Fruit fly (Drosophila melanogaster) whole organism, embryonic: ENCODE measurements around the gene mAChR-C.

Experiments
- Bgb ChIP-seq: fragments of 200-800 bp; sonication (Bioruptor generic); IDR thresholded peaks from 2 replicates; pipeline ENCODE4 v1.3.6; 2022; ENCODE audit warnings: missing biosample characterization, missing genetic modification characterization; ENCODE audit not compliant: partially characterized antibody
- CG12299 ChIP-seq: fragments of 200-800 bp; sonication (Bioruptor generic); optimal IDR thresholded peaks from 2 replicates; lab custom pipeline; 2018; ENCODE audit warnings: missing biosample characterization, mild to moderate bottlenecking, missing genetic modification characterization
- CG13123 ChIP-seq: fragments of 200-800 bp; sonication (Bioruptor generic); optimal IDR thresholded peaks from 2 replicates; lab custom pipeline; 2016; ENCODE audit warnings: missing biosample characterization, missing genetic modification characterization
- CG14965 ChIP-seq: fragments of 200-800 bp; sonication (Bioruptor generic); optimal IDR thresholded peaks from 2 replicates; lab custom pipeline; 2016; ENCODE audit warnings: missing biosample characterization, missing genetic modification characterization, borderline replicate concordance
- CG1647 ChIP-seq: fragments of 200-800 bp; sonication (Bioruptor generic); optimal IDR thresholded peaks from 3 replicates; lab custom pipeline; 2016; ENCODE audit warnings: missing biosample characterization, missing genetic modification characterization
- CG17385 ChIP-seq: fragments of 200-800 bp; sonication (Bioruptor generic); optimal IDR thresholded peaks from 3 replicates; lab custom pipeline; 2018; ENCODE audit warnings: missing biosample characterization, mild to moderate bottlenecking, missing genetic modification characterization
- CG1792 ChIP-seq: fragments of 200-800 bp; sonication (Bioruptor generic); optimal IDR thresholded peaks from 2 replicates; lab custom pipeline; 2016; ENCODE audit warnings: missing biosample characterization, missing genetic modification characterization
- CG2712 ChIP-seq: fragments of 200-800 bp; optimal IDR thresholded peaks from 3 replicates; lab custom pipeline; 2019; ENCODE audit warnings: missing biosample characterization, mild to moderate bottlenecking, missing genetic modification characterization, moderate library complexity
- CG31224 ChIP-seq: fragments of 200-800 bp; sonication (Bioruptor generic); IDR thresholded peaks from 2 replicates; pipeline ENCODE4 v1.3.6; 2022; ENCODE audit warnings: missing biosample characterization, missing genetic modification characterization
- CG32767 ChIP-seq: fragments of 200-800 bp; sonication (Bioruptor generic); IDR thresholded peaks from 2 replicates; pipeline ENCODE4 v1.3.6; 2022; ENCODE audit warnings: missing biosample characterization, missing genetic modification characterization
- CG3281 ChIP-seq: fragments of 200-800 bp; sonication (Bioruptor generic); optimal IDR thresholded peaks from 3 replicates; lab custom pipeline; 2017; ENCODE audit warnings: missing biosample characterization, mild to moderate bottlenecking, missing genetic modification characterization
- CG33557 ChIP-seq: fragments of 200-800 bp; sonication (Bioruptor generic); optimal IDR thresholded peaks from 2 replicates; lab custom pipeline; 2019; ENCODE audit warnings: missing biosample characterization, mild to moderate bottlenecking, missing genetic modification characterization, moderate library complexity
- CG4282 ChIP-seq: fragments of 200-800 bp; sonication (Bioruptor generic); optimal IDR thresholded peaks from 2 replicates; lab custom pipeline; 2016; ENCODE audit warnings: missing biosample characterization, missing genetic modification characterization
- CG4820 ChIP-seq: fragments of 200-800 bp; sonication (Bioruptor generic); optimal IDR thresholded peaks from 3 replicates; lab custom pipeline; 2016; ENCODE audit warnings: missing biosample characterization, missing genetic modification characterization
- CG6791 ChIP-seq: fragments of 200-800 bp; sonication (Bioruptor generic); IDR thresholded peaks from 3 replicates; pipeline ENCODE4 v1.3.6; 2022; ENCODE audit warnings: missing biosample characterization, missing genetic modification characterization; ENCODE audit not compliant: partially characterized antibody
- CG7928 ChIP-seq: fragments of 200-800 bp; sonication (Bioruptor generic); optimal IDR thresholded peaks from 2 replicates; lab custom pipeline; 2017; ENCODE audit warnings: missing biosample characterization, mild to moderate bottlenecking, missing genetic modification characterization
- CG7987 ChIP-seq: fragments of 200-800 bp; sonication (Bioruptor generic); optimal IDR thresholded peaks from 2 replicates; lab custom pipeline; 2018; ENCODE audit warnings: missing biosample characterization, mild to moderate bottlenecking, missing genetic modification characterization, moderate library complexity
- D ChIP-seq, 2 experiments: fragments of 200-800 bp in 1 of 2; fragments of >200 bp in 1 of 2; sonication (Bioruptor generic) in 1 of 2; optimal IDR thresholded peaks; 2 replicates in 1 of 2; 3 replicates in 1 of 2; lab custom pipeline; 2017; ENCODE audit warnings: mild to moderate bottlenecking in 1 of 2, missing biosample characterization in 1 of 2, missing genetic modification characterization in 1 of 2, missing genetic modification reagents in 1 of 2
- Fer1 ChIP-seq: fragments of 200-800 bp; sonication (Bioruptor generic); optimal IDR thresholded peaks from 2 replicates; lab custom pipeline; 2017; ENCODE audit warnings: missing biosample characterization, mild to moderate bottlenecking, missing genetic modification characterization
- Gug ChIP-seq: fragments of 200-800 bp; sonication (Bioruptor generic); IDR thresholded peaks from 4 replicates; pipeline ENCODE4 v1.3.6; 2022; ENCODE audit warnings: missing biosample characterization, missing genetic modification characterization
- HmgZ ChIP-seq: fragments of 200-800 bp; sonication (Bioruptor generic); optimal IDR thresholded peaks from 2 replicates; lab custom pipeline; 2018; ENCODE audit warnings: missing biosample characterization, mild to moderate bottlenecking, missing genetic modification characterization
- Max ChIP-seq: fragments of 200-800 bp; sonication (Bioruptor generic); optimal IDR thresholded peaks from 2 replicates; lab custom pipeline; 2016; ENCODE audit warnings: missing biosample characterization, mild to moderate bottlenecking, missing genetic modification characterization
- Oli ChIP-seq: fragments of 200-800 bp; sonication (Bioruptor generic); optimal IDR thresholded peaks from 2 replicates; lab custom pipeline; 2018; ENCODE audit warnings: missing biosample characterization, mild to moderate bottlenecking, missing genetic modification characterization, moderate library complexity
- Pdp1 ChIP-seq, 2 experiments: fragments of 200-800 bp; sonication (Bioruptor generic); optimal IDR thresholded peaks; 3 replicates each; lab custom pipeline; 2016; ENCODE audit warnings: missing biosample characterization in 2 of 2, missing genetic modification characterization in 2 of 2, mild to moderate bottlenecking in 1 of 2, moderate library complexity in 1 of 2
- Rx ChIP-seq: fragments of 200-800 bp; sonication (Bioruptor generic); IDR thresholded peaks from 2 replicates; pipeline ENCODE4 v1.3.6; 2022; ENCODE audit warnings: missing biosample characterization, missing genetic modification characterization
- Side ChIP-seq: fragments of 200-800 bp; sonication (Bioruptor generic); optimal IDR thresholded peaks from 2 replicates; lab custom pipeline; 2016; ENCODE audit warnings: missing biosample characterization, missing genetic modification characterization
- Spps ChIP-seq: fragments of 200-800 bp; sonication (Bioruptor generic); optimal IDR thresholded peaks from 2 replicates; lab custom pipeline; 2018; ENCODE audit warnings: missing biosample characterization, mild to moderate bottlenecking, missing genetic modification characterization
- Vsx1 ChIP-seq: fragments of 200-800 bp; sonication (Bioruptor generic); optimal IDR thresholded peaks from 2 replicates; lab custom pipeline; 2017; ENCODE audit warnings: missing biosample characterization, mild to moderate bottlenecking, missing genetic modification characterization, missing genetic modification reagents
- YL-1 ChIP-seq: fragments of 200-800 bp; sonication (Bioruptor generic); optimal IDR thresholded peaks from 3 replicates; lab custom pipeline; 2017; ENCODE audit warnings: missing biosample characterization, mild to moderate bottlenecking, missing genetic modification characterization
- aop ChIP-seq: fragments of 200-800 bp; sonication (Bioruptor generic); IDR thresholded peaks from 2 replicates; pipeline ENCODE4 v1.3.6; 2022; ENCODE audit warnings: missing biosample characterization, missing genetic modification characterization
- ase ChIP-seq: fragments of 200-800 bp; sonication (Bioruptor generic); IDR thresholded peaks from 3 replicates; pipeline ENCODE4 v1.3.6; 2022; ENCODE audit warnings: missing biosample characterization, missing genetic modification characterization
- cg ChIP-seq: fragments of 200-800 bp; sonication (Bioruptor generic); optimal IDR thresholded peaks from 3 replicates; lab custom pipeline; 2019; ENCODE audit warnings: missing biosample characterization, mild to moderate bottlenecking, missing genetic modification characterization, moderate library complexity
- ci ChIP-seq: fragments of 200-800 bp; sonication (Bioruptor generic); IDR thresholded peaks from 3 replicates; pipeline ENCODE4 v1.3.6; 2022; ENCODE audit warnings: missing biosample characterization, missing genetic modification characterization
- crol ChIP-seq: fragments of 200-800 bp; sonication (Bioruptor generic); IDR thresholded peaks from 2 replicates; pipeline ENCODE4 v1.3.6; 2022; ENCODE audit warnings: missing biosample characterization, missing genetic modification characterization
- dysf ChIP-seq: fragments of 200-800 bp; sonication (Bioruptor generic); IDR thresholded peaks from 3 replicates; pipeline ENCODE4 v1.3.6; 2022; ENCODE audit warnings: missing biosample characterization, missing genetic modification characterization
- eve ChIP-seq, 2 experiments: fragments of >200 bp; optimal IDR thresholded peaks; 2 replicates each; lab custom pipeline; 2017; ENCODE audit warnings: missing biosample characterization in 2 of 2, missing genetic modification characterization in 2 of 2
- gcm ChIP-seq: fragments of 200-800 bp; sonication (Bioruptor generic); optimal IDR thresholded peaks from 2 replicates; lab custom pipeline; 2019; ENCODE audit warnings: missing biosample characterization, mild to moderate bottlenecking, missing genetic modification characterization, moderate library complexity
- gsb ChIP-seq: fragments of 200-800 bp; sonication (Bioruptor generic); IDR thresholded peaks from 2 replicates; pipeline ENCODE4 v1.3.6; 2022; ENCODE audit warnings: missing biosample characterization, missing genetic modification characterization
- her ChIP-seq: fragments of 200-800 bp; sonication (Bioruptor generic); optimal IDR thresholded peaks from 2 replicates; lab custom pipeline; 2016; ENCODE audit warnings: missing biosample characterization, missing genetic modification characterization
- jing ChIP-seq: fragments of 200-800 bp; sonication (Bioruptor generic); optimal IDR thresholded peaks from 2 replicates; lab custom pipeline; 2018; ENCODE audit warnings: missing biosample characterization, mild to moderate bottlenecking, missing genetic modification characterization
- nerfin-1 ChIP-seq: fragments of 200-800 bp; sonication (Bioruptor generic); optimal IDR thresholded peaks from 3 replicates; lab custom pipeline; 2019; ENCODE audit warnings: missing biosample characterization, mild to moderate bottlenecking, missing genetic modification characterization, moderate library complexity
- nom ChIP-seq: fragments of 200-800 bp; sonication (Bioruptor generic); optimal IDR thresholded peaks from 2 replicates; lab custom pipeline; 2017; ENCODE audit warnings: missing biosample characterization, missing genetic modification characterization, mild to moderate bottlenecking, moderate library complexity, missing genetic modification reagents
- peb ChIP-seq: fragments of 200-800 bp; sonication (Bioruptor generic); IDR thresholded peaks from 2 replicates; pipeline ENCODE4 v1.3.6; 2022; ENCODE audit warnings: missing biosample characterization, missing genetic modification characterization
- repo ChIP-seq: fragments of 200-800 bp; sonication (Bioruptor generic); optimal IDR thresholded peaks from 2 replicates; lab custom pipeline; 2016; ENCODE audit warnings: missing biosample characterization, missing genetic modification characterization
- sd ChIP-seq: fragments of 200-800 bp; sonication (Bioruptor generic); optimal IDR thresholded peaks from 3 replicates; lab custom pipeline; 2018; ENCODE audit warnings: missing biosample characterization, mild to moderate bottlenecking, missing genetic modification characterization, moderate library complexity
- sr ChIP-seq: fragments of 200-800 bp; sonication (Bioruptor generic); IDR thresholded peaks from 3 replicates; pipeline ENCODE4 v1.3.6; 2022; ENCODE audit warnings: missing biosample characterization, missing genetic modification characterization
- stwl ChIP-seq: fragments of 200-800 bp; sonication (Bioruptor generic); optimal IDR thresholded peaks from 3 replicates; lab custom pipeline; 2018; ENCODE audit warnings: missing biosample characterization, mild to moderate bottlenecking, missing genetic modification characterization, moderate library complexity
- tgo ChIP-seq: fragments of 200-800 bp; sonication (Bioruptor generic); IDR thresholded peaks from 3 replicates; pipeline ENCODE4 v1.3.6; 2022; ENCODE audit warnings: missing biosample characterization, missing genetic modification characterization
- zfh1 ChIP-seq: fragments of 200-800 bp; sonication (Bioruptor generic); IDR thresholded peaks from 3 replicates; pipeline ENCODE4 v1.3.6; 2022; ENCODE audit warnings: missing biosample characterization, missing genetic modification characterization

Gene mAChR-C

DNA sequence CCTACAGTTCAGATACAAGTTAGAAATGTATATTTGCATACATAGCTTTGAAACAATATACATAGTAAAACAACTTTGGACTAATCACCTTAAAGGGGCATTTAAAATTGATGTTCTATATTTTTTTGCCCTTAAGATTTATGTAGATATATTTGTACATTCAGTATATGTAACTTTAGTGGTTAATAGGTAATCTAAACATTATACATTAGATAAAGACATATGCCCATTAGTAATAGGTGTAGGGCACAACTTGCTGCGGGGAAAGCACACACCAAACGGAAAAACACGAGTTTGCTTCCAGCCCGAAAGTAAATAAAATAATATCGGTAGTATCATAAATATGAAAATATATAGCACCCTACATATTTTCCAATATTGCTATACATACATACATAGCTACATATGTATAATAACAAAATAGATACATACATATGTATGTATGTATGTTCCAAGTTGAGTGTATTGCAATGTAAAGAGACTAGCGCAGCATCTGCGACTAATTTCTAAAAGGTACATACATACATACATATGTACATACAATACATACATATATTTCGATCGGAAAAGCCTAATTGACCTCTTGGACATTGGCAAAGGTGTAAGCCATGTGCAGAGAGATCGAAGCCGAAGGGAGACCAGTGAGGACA lies 30.9 kb upstream of the mAChR-C start, which contains the start of gene CG43736 (continued):
- TF ChIP-seq CG14965 (GFP tag; lab: Kevin White, UChicago) (peak; percentile 32), her (peak; percentile 86), Side (GFP tag; lab: Kevin White, UChicago) (peak; percentile 91), sd (tag; lab: Kevin White, UChicago) (peak; percentile 60), CG2712 (tag; lab: Kevin White, UChicago) (peak; percentile 98), stwl (tag; lab: Kevin White, UChicago) (peak; percentile 26), CG4820 (GFP tag; lab: Kevin White, UChicago) (peak; percentile 94), CG6791 (GFP tag; lab: Robert Waterston, UW) (no peak), CG1647 (GFP tag; lab: Kevin White, UChicago) (peak; percentile 85), CG1792 (GFP tag; lab: Kevin White, UChicago) (peak; percentile 86), Oli (tag; lab: Kevin White, UChicago) (peak; percentile 97), sr (GFP tag; lab: Robert Waterston, UW) (peak; percentile 46; the same call in 1 of the 3 replicates), YL-1 (GFP tag; lab: Kevin White, UChicago) (peak; percentile 86), dysf (GFP tag; lab: Robert Waterston, UW) (peak; percentile 94), gsb (GFP tag; lab: Robert Waterston, UW) (peak; percentile 76), Fer1 (GFP tag; lab: Kevin White, UChicago) (peak; percentile 97), CG13123 (peak; percentile 83), CG4282 (peak; percentile 53), CG31224 (GFP tag; lab: Robert Waterston, UW) (peak; percentile 80), nerfin-1 (tag; lab: Kevin White, UChicago) (peak; percentile 96), CG3281 (GFP tag; lab: Kevin White, UChicago) (peak; percentile 97), Vsx1 (GFP tag; lab: Kevin White, UChicago) (peak; percentile 91), nom (GFP tag; lab: Kevin White, UChicago) (peak; percentile 83), D (optimal IDR thresholded peaks at IDR 0.05; lab: Kevin White, UChicago) (no peak), D (GFP tag; optimal IDR thresholded peaks at IDR 0.05; lab: Kevin White, UChicago) (peak; percentile 96), Max (GFP tag; lab: Kevin White, UChicago) (peak; percentile 92), Spps (peak; percentile 88), Bgb (GFP tag; lab: Robert Waterston, UW) (no peak), Gug (GFP tag; lab: Robert Waterston, UW) (peak; percentile 86), ci (GFP tag; lab: Robert Waterston, UW) (peak; percentile 82), aop (GFP tag; lab: Robert Waterston, UW) (no peak), CG7987 (GFP tag; lab: Kevin White, UChicago) (peak; percentile 85), CG17385 (GFP tag; lab: Kevin White, UChicago) (peak; percentile 83), tgo (GFP tag; lab: Robert Waterston, UW) (peak; percentile 90), zfh1 (GFP tag; lab: Robert Waterston, UW) (peak; percentile 84), CG33557 (GFP tag; lab: Kevin White, UChicago) (peak; percentile 93), CG7928 (GFP tag; lab: Kevin White, UChicago) (peak; percentile 72), repo (peak; percentile 84), CG32767 (GFP tag; lab: Robert Waterston, UW) (peak; percentile 82), HmgZ (tag; lab: Kevin White, UChicago) (peak; percentile 95), cg (GFP tag; lab: Kevin White, UChicago) (no peak), crol (GFP tag; lab: Robert Waterston, UW) (no peak), CG12299 (tag; lab: Kevin White, UChicago) (peak; percentile 94), Pdp1 (GFP tag; optimal IDR thresholded peaks at IDR 0.05; lab: Kevin White, UChicago) (peak; percentile 84 to 94), peb (GFP tag; lab: Robert Waterston, UW) (peak; percentile 79), Rx (peak; percentile 62; the same call in 1 of the 2 replicates), eve (GFP tag; optimal IDR thresholded peaks at IDR 0.05; lab: Kevin White, UChicago) (peak in 1 of 2 experiments; percentile 98), jing (peak; percentile 92), gcm (GFP tag; lab: Kevin White, UChicago) (peak; percentile 95), ase (GFP tag; lab: Robert Waterston, UW) (peak; percentile 86)
